Fruit fly (Drosophila melanogaster): ENCODE results near the gene CG11601.

CG11601 gene

dm6 chr2L:267441-268089 lies 15.5 kb downstream of the CG11601 start, which contains the start of gene CG17075 (continued):
- peak; percentile 40 for TF ChIP-seq da (GFP tag; optimal IDR thresholded peaks at IDR 0.05)
- peak; percentile 95 for TF ChIP-seq E2f1 (GFP tag; IDR thresholded peaks at IDR 0.05)
- peak; percentile 80; the same call in 1 of the 2 replicates for TF ChIP-seq dati (GFP tag; IDR thresholded peaks at IDR 0.05)
- TF ChIP-seq disco-r (GFP tag; optimal IDR thresholded peaks at IDR 0.05) = no peak
- TF ChIP-seq Mes4 (GFP tag; optimal IDR thresholded peaks at IDR 0.05) = peak; percentile 37
- TF ChIP-seq CG10209 (GFP tag; optimal IDR thresholded peaks at IDR 0.05) = peak; percentile 96
- TF ChIP-seq CG3407 (GFP tag; optimal IDR thresholded peaks at IDR 0.05) = peak; percentile 86
- peak; percentile 82 for TF ChIP-seq Dad (GFP tag; optimal IDR thresholded peaks at IDR 0.05)
- peak; percentile 91 for TF ChIP-seq CG6272 (GFP tag; IDR thresholded peaks at IDR 0.05)
- peak; percentile 95 for TF ChIP-seq CG6683 (GFP tag; optimal IDR thresholded peaks at IDR 0.05)
- no peak for TF ChIP-seq yki (optimal IDR thresholded peaks at IDR 0.05)
- TF ChIP-seq GATAe (GFP tag; conservative IDR thresholded peaks at IDR 0.05) = no peak; the same call in 1 of the 2 replicates
- peak; percentile 94 for TF ChIP-seq CG11085 (GFP tag; IDR thresholded peaks at IDR 0.05)
- TF ChIP-seq CkIIα-i1 (GFP tag; IDR thresholded peaks at IDR 0.05) = peak; percentile 71; the same call in 1 of the 2 replicates
- TF ChIP-seq cad (GFP tag; optimal IDR thresholded peaks at IDR 0.05) = no peak
- TF ChIP-seq CG12659 (GFP tag; optimal IDR thresholded peaks at IDR 0.05) = peak; percentile 97
- TF ChIP-seq CG2129 (GFP tag; IDR thresholded peaks at IDR 0.05; ENCODE audit: partially characterized antibody) = no peak
- TF ChIP-seq Fer3 (tag; optimal IDR thresholded peaks at IDR 0.05) = peak; percentile 96
- peak; percentile 94 for TF ChIP-seq CG17361 (GFP tag; IDR thresholded peaks at IDR 0.05)
- peak; percentile 63 for TF ChIP-seq CG4360 (GFP tag; IDR thresholded peaks at IDR 0.05)
- peak; percentile 76 for TF ChIP-seq pum (GFP tag; optimal IDR thresholded peaks at IDR 0.05)
- TF ChIP-seq CG13775 (GFP tag; optimal IDR thresholded peaks at IDR 0.05) = peak; percentile 91
- peak; percentile 96 for TF ChIP-seq Aef1 (GFP tag; IDR thresholded peaks at IDR 0.05)
- TF ChIP-seq CG8944 (GFP tag; optimal IDR thresholded peaks at IDR 0.05) = peak; percentile 49
- TF ChIP-seq CG7556 (GFP tag; optimal IDR thresholded peaks at IDR 0.05) = peak; percentile 98
- TF ChIP-seq fu2 (GFP tag; optimal IDR thresholded peaks at IDR 0.05) = peak; percentile 51
- TF ChIP-seq bigmax (GFP tag; optimal IDR thresholded peaks at IDR 0.05) = peak; percentile 6
- peak; percentile 80 for TF ChIP-seq CG34376 (GFP tag; optimal IDR thresholded peaks at IDR 0.05)
- peak; percentile 89 for TF ChIP-seq Chrac-16 (GFP tag; optimal IDR thresholded peaks at IDR 0.05)
- peak; percentile 87 for TF ChIP-seq Rx (GFP tag; IDR thresholded peaks at IDR 0.05)
- peak; percentile 98 for TF ChIP-seq CG31441 (GFP tag; IDR thresholded peaks at IDR 0.05)
- TF ChIP-seq ewg (GFP tag; optimal IDR thresholded peaks at IDR 0.05) = peak; percentile 89
- TF ChIP-seq CG4730 (GFP tag; IDR thresholded peaks at IDR 0.05) = peak; percentile 93
- peak; percentile 89 for TF ChIP-seq tap (tag; optimal IDR thresholded peaks at IDR 0.05)
- peak; percentile 24 for TF ChIP-seq CG3163 (GFP tag; optimal IDR thresholded peaks at IDR 0.05)
- peak; percentile 98 for TF ChIP-seq lab (GFP tag; optimal IDR thresholded peaks at IDR 0.05)
- TF ChIP-seq sens-2 (GFP tag; IDR thresholded peaks at IDR 0.05) = peak; percentile 82
- TF ChIP-seq CG7928 (GFP tag; optimal IDR thresholded peaks at IDR 0.05) = peak; percentile 74
- no peak for TF ChIP-seq HLHmδ (GFP tag; optimal IDR thresholded peaks at IDR 0.05)
- peak; percentile 94 for TF ChIP-seq B-H1 (GFP tag; IDR thresholded peaks at IDR 0.05)
- peak; percentile 96 for TF ChIP-seq fd3F (GFP tag; optimal IDR thresholded peaks at IDR 0.05)
- TF ChIP-seq CG6813 (GFP tag; optimal IDR thresholded peaks at IDR 0.05) = peak; percentile 89
- no peak for TF ChIP-seq tna (GFP tag; IDR thresholded peaks at IDR 0.05; ENCODE audit: partially characterized antibody)
- TF ChIP-seq NK7.1 (GFP tag; optimal IDR thresholded peaks at IDR 0.05) = peak; percentile 39
- peak; percentile 99 for TF ChIP-seq CG18599 (GFP tag; optimal IDR thresholded peaks at IDR 0.05)
- peak; percentile 90 for TF ChIP-seq Ets65A (GFP tag)
- TF ChIP-seq CHES-1-like (GFP tag; optimal IDR thresholded peaks at IDR 0.05) = peak; percentile 68
- TF ChIP-seq ro (GFP tag; IDR thresholded peaks at IDR 0.05) = peak; percentile 83
- peak; percentile 94 for TF ChIP-seq az2 (GFP tag; optimal IDR thresholded peaks at IDR 0.05)
- TF ChIP-seq CG5180 (GFP tag; optimal IDR thresholded peaks at IDR 0.05) = peak; percentile 99

Measured in whole organism, embryonic.